Fruit fly (Drosophila melanogaster): Measurements from ENCODE around the gene beat-VII.

The beat-VII gene

DNA sequence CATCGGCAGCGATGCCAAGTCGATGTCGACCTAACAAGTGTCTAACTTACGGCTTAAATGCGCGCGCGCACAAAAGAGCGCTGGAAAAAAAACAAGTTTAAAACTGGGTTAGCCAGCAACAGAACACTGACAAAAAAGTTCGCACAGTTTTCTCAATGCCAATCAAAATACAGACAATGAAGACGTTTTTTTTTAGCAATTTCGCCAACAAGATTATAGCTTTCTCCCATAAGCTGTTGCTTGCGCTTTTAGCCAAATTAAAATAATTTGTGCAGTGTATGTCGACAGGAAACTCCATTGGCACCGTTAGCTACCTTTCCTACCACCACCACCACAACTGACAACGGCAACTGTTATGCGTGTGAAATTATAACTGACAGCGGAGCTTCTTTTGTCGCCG is 27.2 kb downstream of the beat-VII start (continued):
- TF ChIP-seq dmrt11E (tag; optimal IDR thresholded peaks at IDR 0.05): no peak
- peak; percentile 23 for TF ChIP-seq CG12744 (GFP tag; optimal IDR thresholded peaks at IDR 0.05)
- TF ChIP-seq Hey (tag; optimal IDR thresholded peaks at IDR 0.05): no peak
- TF ChIP-seq CG12942 (GFP tag; optimal IDR thresholded peaks at IDR 0.05): peak; percentile 11
- peak; percentile 19 for TF ChIP-seq CG9817 (tag; optimal IDR thresholded peaks at IDR 0.05)
- TF ChIP-seq CG18619 (GFP tag; optimal IDR thresholded peaks at IDR 0.05): peak; percentile 29
- no peak for TF ChIP-seq rib (GFP tag; IDR thresholded peaks at IDR 0.05)
- TF ChIP-seq ham (GFP tag; IDR thresholded peaks at IDR 0.05): no peak
- TF ChIP-seq ash1 (GFP tag; optimal IDR thresholded peaks at IDR 0.05): no peak
- TF ChIP-seq CG2875 (GFP tag; optimal IDR thresholded peaks at IDR 0.05): no peak
- peak in 1 of 2 experiments; percentile 39 for TF ChIP-seq Pdp1 (GFP tag; optimal IDR thresholded peaks at IDR 0.05)
- no peak for TF ChIP-seq CG6654 (GFP tag; optimal IDR thresholded peaks at IDR 0.05)
- TF ChIP-seq Med (GFP tag): peak; percentile 92
- no peak for TF ChIP-seq C15 (GFP tag; IDR thresholded peaks at IDR 0.05)
- TF ChIP-seq ttk (GFP tag; IDR thresholded peaks at IDR 0.05): peak; percentile 72
- no peak for TF ChIP-seq CG17568 (GFP tag; optimal IDR thresholded peaks at IDR 0.05)
- peak; percentile 9; the same call in 1 of the 2 replicates for TF ChIP-seq Doc2 (GFP tag; IDR thresholded peaks at IDR 0.05)
- no peak for TF ChIP-seq aop (GFP tag; IDR thresholded peaks at IDR 0.05)
- TF ChIP-seq caup (GFP tag; optimal IDR thresholded peaks at IDR 0.05; ENCODE audit: severe bottlenecking): peak; percentile 55
- TF ChIP-seq pan (optimal IDR thresholded peaks at IDR 0.05): no peak
- peak in 1 of 2 experiments; percentile 79 for TF ChIP-seq pan (GFP tag; optimal IDR thresholded peaks at IDR 0.05 in 1 of 2, IDR thresholded peaks at IDR 0.05 in 1 of 2)
- TF ChIP-seq seq (GFP tag; IDR thresholded peaks at IDR 0.05): peak; percentile 60; the same call in 1 of the 2 replicates
- TF ChIP-seq CG17361 (GFP tag; IDR thresholded peaks at IDR 0.05): no peak
- no peak for TF ChIP-seq Jarid2 (GFP tag; optimal IDR thresholded peaks at IDR 0.05)
- peak; percentile 88 for TF ChIP-seq sens (GFP tag)
- TF ChIP-seq dpn (GFP tag; optimal IDR thresholded peaks at IDR 0.05): peak; percentile 54 to 60
- TF ChIP-seq cato (GFP tag; optimal IDR thresholded peaks at IDR 0.05; ENCODE audit: borderline replicate concordance): no peak
- no peak for TF ChIP-seq pfk (GFP tag; optimal IDR thresholded peaks at IDR 0.05)
- TF ChIP-seq Awh (GFP tag; IDR thresholded peaks at IDR 0.05): no peak
- no peak for TF ChIP-seq CG16779 (GFP tag; IDR thresholded peaks at IDR 0.05)
- no peak for TF ChIP-seq cad (GFP tag; optimal IDR thresholded peaks at IDR 0.05)
- no peak for TF ChIP-seq CG1603 (tag; optimal IDR thresholded peaks at IDR 0.05)
- TF ChIP-seq CG1233 (GFP tag; optimal IDR thresholded peaks at IDR 0.05): no peak
- no peak for TF ChIP-seq fd64A (GFP tag; optimal IDR thresholded peaks at IDR 0.05)
- peak; percentile 71 for TF ChIP-seq Ptx1 (GFP tag; IDR thresholded peaks at IDR 0.05)
- TF ChIP-seq Dbx (GFP tag; IDR thresholded peaks at IDR 0.05): 0 out of 3 replicates have a peak, but pooled peaks have one; percentile 28
- no peak for TF ChIP-seq CG18476 (GFP tag; optimal IDR thresholded peaks at IDR 0.05)
- TF ChIP-seq CG12391 (tag; optimal IDR thresholded peaks at IDR 0.05): no peak
- TF ChIP-seq tx (GFP tag; optimal IDR thresholded peaks at IDR 0.05): peak; percentile 31
- peak; percentile 56 for TF ChIP-seq CG15269 (tag; optimal IDR thresholded peaks at IDR 0.05)
- peak; percentile 26 for TF ChIP-seq vfl (GFP tag; optimal IDR thresholded peaks at IDR 0.05)
- no peak for TF ChIP-seq CG4360 (GFP tag; IDR thresholded peaks at IDR 0.05)
- no peak for TF ChIP-seq slou (GFP tag; optimal IDR thresholded peaks at IDR 0.05)
- no peak for TF ChIP-seq CG17829 (tag; optimal IDR thresholded peaks at IDR 0.05)
- TF ChIP-seq tna (GFP tag; IDR thresholded peaks at IDR 0.05; ENCODE audit: partially characterized antibody): no peak
- no peak for TF ChIP-seq Tbp (GFP tag; optimal IDR thresholded peaks at IDR 0.05)
- no peak for TF ChIP-seq bigmax (GFP tag; optimal IDR thresholded peaks at IDR 0.05)
- no peak for TF ChIP-seq CG2129 (GFP tag; IDR thresholded peaks at IDR 0.05; ENCODE audit: partially characterized antibody)
- TF ChIP-seq CG4282 (GFP tag; optimal IDR thresholded peaks at IDR 0.05): no peak
- no peak for TF ChIP-seq CG8924 (tag; optimal IDR thresholded peaks at IDR 0.05)
- TF ChIP-seq sqz (GFP tag; optimal IDR thresholded peaks at IDR 0.05): no peak
- peak; percentile 23; the same call in 1 of the 2 replicates for TF ChIP-seq CG1024 (GFP tag; IDR thresholded peaks at IDR 0.05)
